Worm (Caenorhabditis elegans): ENCODE measurements around the gene npr-34.

DNA sequence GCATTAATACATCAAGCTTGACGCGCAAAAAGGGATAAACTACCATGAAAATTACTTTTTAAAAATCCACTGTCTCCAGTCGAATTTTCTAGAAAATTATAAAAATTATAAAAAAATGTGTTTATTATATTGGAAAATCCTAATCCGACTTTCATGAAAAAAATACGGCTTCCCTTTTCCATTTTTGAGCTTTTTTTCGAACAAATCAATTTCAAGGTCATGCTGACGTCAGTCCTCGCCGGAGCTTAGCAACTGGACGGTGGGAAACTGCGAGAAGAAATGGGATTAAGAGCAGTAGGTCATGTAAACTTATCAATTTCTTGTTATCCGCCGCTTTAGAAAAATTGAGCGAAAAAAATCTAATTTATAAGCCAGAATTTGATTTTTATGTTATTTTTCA, 6.1 kb upstream of the npr-34 start:
- TF ChIP-seq nhr-237 (tag; optimal IDR thresholded peaks at IDR 0.05) = no peak
- TF ChIP-seq unc-62 (GFP tag; optimal IDR thresholded peaks at IDR 0.05) = no peak
- no peak for TF ChIP-seq ztf-11 (tag; optimal IDR thresholded peaks at IDR 0.05)
- TF ChIP-seq tbx-8 (GFP tag; optimal IDR thresholded peaks at IDR 0.05) = no peak
- TF ChIP-seq nhr-2 (tag; optimal IDR thresholded peaks at IDR 0.05) = no peak
- TF ChIP-seq unc-39 (tag; optimal IDR thresholded peaks at IDR 0.05) = no peak
- TF ChIP-seq drap-1 (GFP tag; optimal IDR thresholded peaks at IDR 0.05) = no peak
- no peak for TF ChIP-seq nhr-76 (tag; optimal IDR thresholded peaks at IDR 0.05)
- no peak for TF ChIP-seq flh-1 (GFP tag; optimal IDR thresholded peaks at IDR 0.05)
- no peak for TF ChIP-seq elt-1 (tag; optimal IDR thresholded peaks at IDR 0.05; ENCODE audit: borderline replicate concordance, insufficient read depth)
- no peak for TF ChIP-seq elt-3 (tag; optimal IDR thresholded peaks at IDR 0.05)
